Worm (Caenorhabditis elegans) whole organism, late embryonic: ENCODE results near the gene F23H11.2.

ENCODE experiments used
- che-1 ChIP-seq: sonication (generic microtip); optimal IDR thresholded peaks from 2 replicates; lab custom pipeline; 2016; ENCODE audit warnings: mild to moderate bottlenecking, missing genetic modification characterization, missing compliant biosample characterization
- dve-1 ChIP-seq: sonication (generic microtip); optimal IDR thresholded peaks from 2 replicates; lab custom pipeline; 2017; ENCODE audit warnings: antibody characterized with exemption, mild to moderate bottlenecking, missing genetic modification characterization, missing compliant biosample characterization
- fkh-10 ChIP-seq: fragments of 150-350 bp; optimal IDR thresholded peaks from 2 replicates; lab custom pipeline; 2014; ENCODE audit warnings: missing biosample characterization, missing genetic modification reagents, missing genetic modification characterization
- hlh-13 ChIP-seq: fragments of 200-800 bp; sonication (Bioruptor generic); optimal IDR thresholded peaks from 2 replicates; lab custom pipeline; 2018; ENCODE audit warnings: mild to moderate bottlenecking, missing genetic modification characterization, missing compliant biosample characterization
- nfya-1 ChIP-seq: sonication (generic microtip); optimal IDR thresholded peaks from 2 replicates; lab custom pipeline; 2017; ENCODE audit warnings: missing genetic modification characterization, mild to moderate bottlenecking, missing compliant biosample characterization, antibody characterized with exemption, moderate library complexity
- pha-4 ChIP-seq: fragments of 150-350 bp; optimal IDR thresholded peaks from 2 replicates; lab custom pipeline; 2018; ENCODE audit warnings: missing biosample characterization, missing genetic modification reagents, missing genetic modification characterization

- TF ChIP-seq nfya-1 = no peak
- no peak for TF ChIP-seq che-1 (tag; lab: Kevin White, UChicago)
- TF ChIP-seq pha-4 = no peak
- no peak for TF ChIP-seq dve-1 (tag; lab: Kevin White, UChicago)
- no peak for TF ChIP-seq fkh-10 (GFP tag; lab: Kevin White, UChicago)
- no peak for TF ChIP-seq hlh-13 (GFP tag; lab: Kevin White, UChicago)
These were observed 5.6 kb downstream of the F23H11.2 start, which contains the start of gene sucl-2 for ce11 chrIII:901148-901547.
